Worm (Caenorhabditis elegans) whole organism, young adult: ENCODE measurements around the gene srw-13.

Source experiments
- F52B5.7 ChIP-seq: sonication (generic microtip); optimal IDR thresholded peaks from 2 replicates; lab custom pipeline; 2016; ENCODE audit warnings: mild to moderate bottlenecking, missing genetic modification characterization, missing compliant biosample characterization
- Y56A3A.18 ChIP-seq: fragments of 200-800 bp; sonication (Bioruptor generic); IDR thresholded peaks from 2 replicates; pipeline ENCODE4 v1.3.6; 2022; ENCODE audit warnings: missing genetic modification reagents, missing genetic modification characterization, missing compliant biosample characterization
- lin-35 ChIP-seq, 3 experiments: fragments of 150-350 bp in 2 of 3; sonication (generic microtip) in 1 of 3; optimal IDR thresholded peaks; 2 replicates each; lab custom pipeline; 2014 to 2018; ENCODE audit warnings: missing biosample characterization in 3 of 3, missing genetic modification characterization in 3 of 3, missing genetic modification reagents in 3 of 3
- rec-8 ChIP-seq, 2 experiments: sonication (generic microtip); optimal IDR thresholded peaks; 2 replicates each; lab custom pipeline; 2016; ENCODE audit warnings: mild to moderate bottlenecking in 2 of 2, missing genetic modification characterization in 2 of 2, missing genetic modification reagents in 2 of 2, missing genotype in 2 of 2, missing biosample characterization in 1 of 2, missing compliant biosample characterization in 1 of 2, moderate library complexity in 1 of 2
- sptf-2 ChIP-seq: fragments of 200-800 bp; sonication (Bioruptor generic); optimal IDR thresholded peaks from 2 replicates; lab custom pipeline; 2018; ENCODE audit warnings: mild to moderate bottlenecking, missing genetic modification characterization, missing compliant biosample characterization
- ztf-18 ChIP-seq: sonication (generic microtip); optimal IDR thresholded peaks from 2 replicates; lab custom pipeline; 2016; ENCODE audit warnings: missing genotype, mild to moderate bottlenecking, missing genetic modification characterization, missing compliant biosample characterization

DNA sequence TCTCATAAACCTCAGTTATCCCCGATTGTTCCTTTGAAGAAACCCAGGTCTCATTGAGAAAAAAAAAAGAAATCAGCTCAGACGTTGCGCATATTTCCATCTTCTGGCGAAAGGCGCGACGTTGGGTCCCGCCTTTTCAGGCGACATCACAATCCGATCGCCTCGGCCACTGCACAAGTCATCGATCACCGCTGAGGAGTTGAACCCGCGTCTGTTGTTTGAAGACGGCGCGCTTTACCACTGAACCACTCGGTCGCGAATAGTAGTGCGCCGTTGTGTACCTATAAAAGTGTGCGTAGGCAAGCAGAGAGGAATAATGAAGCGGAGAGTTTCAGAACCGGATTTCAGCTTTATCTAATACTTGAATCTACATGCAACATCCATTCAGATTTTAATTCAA lies 41.4 kb upstream of the srw-13 start, which contains the start of gene Y75B12B.11:
- TF ChIP-seq F52B5.7 (tag; lab: Kevin White, UChicago) (peak; percentile 97), ztf-18 (tag; lab: Kevin White, UChicago) (peak; percentile 86), rec-8 (tag; optimal IDR thresholded peaks at IDR 0.05; lab: Kevin White, UChicago) (peak; percentile 94 to 96), lin-35 (GFP tag; optimal IDR thresholded peaks at IDR 0.05; lab: Kevin White, UChicago) (peak in 2 of 3 experiments; percentile 72 to 87), sptf-2 (GFP tag; lab: Kevin White, UChicago) (peak; percentile 86), Y56A3A.18 (GFP tag; lab: Robert Waterston, UW) (peak; percentile 98)
